Fruit fly (Drosophila melanogaster) whole organism, adult: ENCODE results near the gene emc.

ENCODE experiments used
- CG11617 ChIP-seq: fragments of 200-800 bp; sonication (Bioruptor generic); optimal IDR thresholded peaks from 2 replicates; lab custom pipeline; 2017; ENCODE audit warnings: mild to moderate bottlenecking, missing biosample characterization, missing genetic modification reagents, missing genetic modification characterization
- CG12768 ChIP-seq: fragments of 200-800 bp; sonication (Bioruptor generic); optimal IDR thresholded peaks from 2 replicates; lab custom pipeline; 2017; ENCODE audit warnings: missing biosample characterization, missing genetic modification characterization, mild to moderate bottlenecking, moderate library complexity, missing genetic modification reagents
- CG14711 ChIP-seq: fragments of 200-800 bp; sonication (Bioruptor generic); optimal IDR thresholded peaks from 2 replicates; lab custom pipeline; 2018; ENCODE audit warnings: missing biosample characterization, mild to moderate bottlenecking, missing genetic modification characterization, moderate library complexity
- CG1620 ChIP-seq: fragments of 200-800 bp; sonication (Bioruptor generic); optimal IDR thresholded peaks from 2 replicates; lab custom pipeline; 2016; ENCODE audit warnings: missing biosample characterization, missing genetic modification characterization
- CG33017 ChIP-seq: fragments of 200-800 bp; sonication (Bioruptor generic); optimal IDR thresholded peaks from 2 replicates; lab custom pipeline; 2018; ENCODE audit warnings: missing biosample characterization, mild to moderate bottlenecking, missing genetic modification characterization, moderate library complexity
- CG5204 ChIP-seq: fragments of 200-800 bp; sonication (Bioruptor generic); optimal IDR thresholded peaks from 2 replicates; lab custom pipeline; 2016; ENCODE audit warnings: missing biosample characterization, missing genetic modification characterization
- CG7045 ChIP-seq: fragments of 200-800 bp; sonication (Bioruptor generic); optimal IDR thresholded peaks from 2 replicates; lab custom pipeline; 2017; ENCODE audit warnings: missing biosample characterization, mild to moderate bottlenecking, missing genetic modification characterization
- CG7101 ChIP-seq: fragments of 200-800 bp; sonication (Bioruptor generic); optimal IDR thresholded peaks from 2 replicates; lab custom pipeline; 2018; ENCODE audit warnings: missing biosample characterization, mild to moderate bottlenecking, missing genetic modification characterization, moderate library complexity
- Clk ChIP-seq: fragments of 200-800 bp; sonication (Bioruptor generic); optimal IDR thresholded peaks from 2 replicates; lab custom pipeline; 2017; ENCODE audit warnings: missing biosample characterization, missing genetic modification characterization
- Crg-1 ChIP-seq: fragments of 200-800 bp; sonication (Bioruptor generic); optimal IDR thresholded peaks from 2 replicates; lab custom pipeline; 2016; ENCODE audit warnings: missing biosample characterization, missing genetic modification characterization
- Hr96 ChIP-seq: fragments of 200-800 bp; sonication (Bioruptor generic); optimal IDR thresholded peaks from 2 replicates; lab custom pipeline; 2016; ENCODE audit warnings: missing biosample characterization, missing genetic modification characterization
- Mnt ChIP-seq: fragments of 200-800 bp; sonication (Bioruptor generic); optimal IDR thresholded peaks from 2 replicates; lab custom pipeline; 2016; ENCODE audit warnings: missing biosample characterization, mild to moderate bottlenecking, missing genetic modification characterization
- bab1 ChIP-seq: fragments of 200-800 bp; sonication (Bioruptor generic); optimal IDR thresholded peaks from 3 replicates; lab custom pipeline; 2019; ENCODE audit warnings: missing biosample characterization, mild to moderate bottlenecking, missing genetic modification characterization, moderate library complexity
- cic ChIP-seq: fragments of 200-800 bp; sonication (Bioruptor generic); optimal IDR thresholded peaks from 2 replicates; lab custom pipeline; 2017; ENCODE audit warnings: missing biosample characterization, mild to moderate bottlenecking, missing genetic modification characterization, moderate library complexity
- cnc ChIP-seq, 2 experiments: fragments of >200 bp; optimal IDR thresholded peaks; 2 replicates each; lab custom pipeline; 2017
- kay ChIP-seq: fragments of 200-800 bp; sonication (Bioruptor generic); peaks from one replicate; lab custom pipeline; 2016; ENCODE audit warnings: missing biosample characterization, missing genetic modification characterization, borderline replicate concordance
- ovo ChIP-seq: fragments of 200-800 bp; sonication (Bioruptor generic); optimal IDR thresholded peaks from 2 replicates; lab custom pipeline; 2016; ENCODE audit warnings: missing biosample characterization, missing genetic modification characterization
- pad ChIP-seq: fragments of 200-800 bp; sonication (Bioruptor generic); optimal IDR thresholded peaks from 3 replicates; lab custom pipeline; 2017; ENCODE audit warnings: missing biosample characterization, missing genetic modification characterization, mild to moderate bottlenecking, moderate library complexity, missing genetic modification reagents
- tj ChIP-seq: fragments of 200-800 bp; sonication (Bioruptor generic); optimal IDR thresholded peaks from 3 replicates; lab custom pipeline; 2017; ENCODE audit warnings: missing biosample characterization, mild to moderate bottlenecking, missing genetic modification characterization, moderate library complexity
- toe ChIP-seq: fragments of 200-800 bp; sonication (Bioruptor generic); optimal IDR thresholded peaks from 2 replicates; lab custom pipeline; 2016; ENCODE audit warnings: missing biosample characterization, missing genetic modification characterization

The emc gene

dm6 chr3L:781702-782314, 32.6 kb downstream of the emc start:
- TF ChIP-seq CG1620 (GFP tag; lab: Kevin White, UChicago) (no peak), CG7101 (tag; lab: Kevin White, UChicago) (no peak), cic (peak; percentile 80), Hr96 (GFP tag; lab: Kevin White, UChicago) (peak; percentile 72)

DNA sequence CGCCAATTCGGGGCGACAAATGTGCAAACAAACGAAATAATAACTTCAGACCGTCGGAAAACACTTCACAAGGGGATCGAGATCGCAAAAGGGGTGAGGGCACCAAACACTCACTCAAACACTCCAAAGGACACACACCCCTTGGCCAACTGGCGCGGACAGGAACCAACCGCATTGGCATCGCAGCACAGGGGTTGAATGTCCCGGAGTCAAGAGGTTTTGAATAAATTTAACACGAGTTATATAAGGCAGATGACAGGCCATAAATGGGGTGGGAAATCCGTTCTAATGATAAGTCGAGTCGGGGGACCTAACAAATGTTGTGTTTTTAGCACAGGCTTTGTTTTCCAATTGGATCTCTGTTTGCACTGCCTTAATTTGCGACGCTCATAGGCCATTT, 33.3 kb downstream of the emc start:
- TF ChIP-seq CG14711 (tag; lab: Kevin White, UChicago): no peak
- no peak for TF ChIP-seq Mnt (GFP tag; lab: Kevin White, UChicago)
- no peak for TF ChIP-seq CG33017 (tag; lab: Kevin White, UChicago)
- no peak for TF ChIP-seq toe (GFP tag; lab: Kevin White, UChicago)
- no peak for TF ChIP-seq CG7045 (GFP tag; lab: Kevin White, UChicago)
- no peak for TF ChIP-seq bab1 (GFP tag; lab: Kevin White, UChicago)
- TF ChIP-seq cic: no peak

DNA sequence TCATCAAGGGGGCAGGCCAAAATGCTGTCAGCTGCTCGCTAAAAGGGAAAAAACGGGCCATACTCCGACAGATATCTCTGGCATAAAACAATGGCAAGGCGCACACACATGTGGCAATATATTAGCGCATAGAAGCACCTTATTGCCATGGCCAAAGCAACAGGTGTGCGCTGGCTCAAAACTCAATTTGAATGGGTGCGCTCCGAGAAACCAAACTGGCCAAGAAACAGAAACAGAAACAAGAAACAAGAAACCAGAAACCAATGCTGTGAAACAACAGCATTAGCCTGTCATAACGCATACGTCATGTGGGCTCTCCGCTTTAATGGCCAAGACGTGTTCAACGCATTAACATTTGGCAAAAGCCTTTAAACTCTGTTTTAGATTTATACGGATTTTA, 33.7 kb downstream of the emc start:
- TF ChIP-seq Mnt (GFP tag; lab: Kevin White, UChicago) (no peak), tj (GFP tag; lab: Kevin White, UChicago) (no peak), CG7045 (GFP tag; lab: Kevin White, UChicago) (no peak), CG14711 (tag; lab: Kevin White, UChicago) (no peak), toe (GFP tag; lab: Kevin White, UChicago) (no peak), Crg-1 (GFP tag; lab: Kevin White, UChicago) (no peak), CG11617 (GFP tag; lab: Kevin White, UChicago) (no peak), CG1620 (GFP tag; lab: Kevin White, UChicago) (no peak)

dm6 chr3L:784111-784960, 35.1 kb downstream of the emc start:
- TF ChIP-seq bab1 (GFP tag; lab: Kevin White, UChicago) (no peak), CG14711 (tag; lab: Kevin White, UChicago) (peak; percentile 79), kay (peak; percentile 37), CG1620 (GFP tag; lab: Kevin White, UChicago) (peak; percentile 62), cic (peak; percentile 67), Crg-1 (GFP tag; lab: Kevin White, UChicago) (peak; percentile 64), CG7101 (tag; lab: Kevin White, UChicago) (peak; percentile 90), CG7045 (GFP tag; lab: Kevin White, UChicago) (peak; percentile 92), Hr96 (GFP tag; lab: Kevin White, UChicago) (peak; percentile 76), ovo (GFP tag; lab: Kevin White, UChicago) (peak; percentile 58), Clk (GFP tag; lab: Kevin White, UChicago) (peak; percentile 93), CG11617 (GFP tag; lab: Kevin White, UChicago) (peak; percentile 89), tj (GFP tag; lab: Kevin White, UChicago) (peak; percentile 53), cnc (optimal IDR thresholded peaks at IDR 0.05; lab: Kevin White, UChicago) (no peak), pad (peak; percentile 65), CG12768 (GFP tag; lab: Kevin White, UChicago) (peak; percentile 97), toe (GFP tag; lab: Kevin White, UChicago) (peak; percentile 71), CG33017 (tag; lab: Kevin White, UChicago) (peak; percentile 94), CG5204 (GFP tag; lab: Kevin White, UChicago) (peak; percentile 91), Mnt (GFP tag; lab: Kevin White, UChicago) (peak; percentile 82)

DNA sequence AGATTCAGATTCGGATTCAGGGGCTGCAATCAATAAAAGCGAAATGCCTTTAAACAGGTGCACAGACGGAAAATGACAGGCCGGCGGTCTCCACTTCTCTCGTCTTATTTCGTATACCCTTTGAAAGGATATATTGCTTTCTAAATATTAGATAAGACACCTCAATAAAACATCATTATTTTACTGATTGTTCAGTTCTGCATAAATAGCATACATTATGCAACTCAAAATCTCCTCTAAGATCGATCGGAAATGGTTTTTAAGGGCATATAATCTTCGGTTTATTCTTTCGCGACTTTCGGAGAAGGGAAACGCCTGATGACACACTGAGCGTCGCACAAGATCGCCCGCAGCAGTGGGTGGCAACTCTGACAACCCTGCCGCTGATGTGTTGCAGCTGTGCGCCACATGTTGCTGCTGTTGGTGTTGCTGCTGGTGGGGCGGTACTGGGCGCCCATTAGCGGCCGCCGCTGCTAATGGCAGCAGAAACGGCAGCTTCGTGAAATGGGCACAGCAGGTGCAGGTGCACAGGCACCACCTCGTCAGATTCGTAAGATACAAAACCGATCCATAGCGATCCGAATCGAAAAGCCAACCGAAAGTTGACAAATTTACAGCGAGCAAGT, 36.6 kb downstream of the emc start:
- TF ChIP-seq CG5204 (GFP tag; lab: Kevin White, UChicago): no peak

DNA sequence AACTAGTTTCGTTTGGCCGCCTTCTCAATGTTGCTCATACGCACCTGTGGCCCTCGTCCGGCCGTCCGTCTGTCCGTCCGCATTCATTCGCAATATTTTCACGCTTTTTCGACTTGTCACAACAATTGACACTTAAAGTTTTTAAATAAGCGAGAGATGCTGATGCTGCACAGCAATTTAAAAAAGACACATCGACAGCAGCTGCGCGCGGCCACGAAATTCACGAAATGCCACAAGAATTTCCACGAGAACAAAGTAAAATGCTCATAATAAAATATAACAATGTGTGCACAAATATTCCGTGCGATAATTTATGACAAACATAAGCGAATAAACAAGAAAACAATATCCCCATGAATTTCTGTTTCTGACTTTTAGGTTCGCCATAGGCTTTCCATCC, 37.6 kb downstream of the emc start:
- TF ChIP-seq ovo (GFP tag; lab: Kevin White, UChicago): no peak

DNA sequence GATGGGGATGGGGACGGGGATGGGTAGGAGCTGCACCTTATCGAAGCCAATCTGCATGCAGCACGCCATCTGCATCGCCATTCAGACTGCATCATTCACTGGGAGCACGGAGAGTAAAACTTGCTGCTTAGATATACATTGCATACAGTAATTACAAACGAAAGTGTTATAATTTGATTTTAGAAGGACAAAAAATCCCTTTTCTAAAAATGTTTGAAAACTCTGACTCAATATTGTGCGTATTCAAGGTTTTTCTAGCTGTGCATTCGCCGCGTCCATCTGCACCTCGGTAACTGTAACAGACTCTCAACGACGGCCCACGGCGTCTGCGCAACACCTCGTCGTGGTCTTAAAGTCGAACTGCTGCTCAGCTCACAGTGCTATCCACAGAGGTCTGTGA, 38.4 kb downstream of the emc start:
- TF ChIP-seq toe (GFP tag; lab: Kevin White, UChicago): no peak
- no peak for TF ChIP-seq CG7045 (GFP tag; lab: Kevin White, UChicago)
- TF ChIP-seq pad: no peak
- TF ChIP-seq Hr96 (GFP tag; lab: Kevin White, UChicago): no peak
